Worm (Caenorhabditis elegans): ENCODE measurements around the gene F27D9.2.

F27D9.2 gene

DNA sequence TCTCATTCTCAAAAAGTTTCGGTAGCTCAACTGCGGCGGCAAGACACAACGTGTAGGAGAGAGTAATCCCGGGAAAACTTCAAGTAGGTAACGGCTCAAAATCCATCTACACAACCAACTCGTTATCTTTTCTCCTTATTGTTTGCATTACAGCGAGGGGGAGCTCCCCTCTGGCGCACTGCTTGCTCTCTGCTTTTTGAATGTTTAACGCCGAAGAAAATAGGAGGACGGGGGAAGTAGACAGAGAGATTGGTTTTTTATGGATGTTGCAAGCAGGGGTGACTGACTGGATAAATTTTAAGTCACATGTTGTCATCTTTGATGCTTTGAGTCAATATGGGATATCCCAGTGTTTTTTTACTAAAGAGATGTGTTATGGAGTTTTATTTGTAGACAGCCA, 16.8 kb downstream of the F27D9.2 start:
- TF ChIP-seq flt-1 (GFP tag; IDR thresholded peaks at IDR 0.05) (no peak), T22C8.4 (GFP tag; IDR thresholded peaks at IDR 0.05) (no peak), tab-1 (GFP tag; IDR thresholded peaks at IDR 0.05) (no peak), ztf-23 (GFP tag; IDR thresholded peaks at IDR 0.05) (no peak), ztf-29 (GFP tag; IDR thresholded peaks at IDR 0.05) (no peak), cog-1 (tag; optimal IDR thresholded peaks at IDR 0.05) (no peak), ref-1 (GFP tag; conservative IDR thresholded peaks at IDR 0.05) (no peak), klf-2 (GFP tag; conservative IDR thresholded peaks at IDR 0.05) (no peak), med-1 (GFP tag; optimal IDR thresholded peaks at IDR 0.05; ENCODE audit: insufficient read depth) (no peak)

DNA sequence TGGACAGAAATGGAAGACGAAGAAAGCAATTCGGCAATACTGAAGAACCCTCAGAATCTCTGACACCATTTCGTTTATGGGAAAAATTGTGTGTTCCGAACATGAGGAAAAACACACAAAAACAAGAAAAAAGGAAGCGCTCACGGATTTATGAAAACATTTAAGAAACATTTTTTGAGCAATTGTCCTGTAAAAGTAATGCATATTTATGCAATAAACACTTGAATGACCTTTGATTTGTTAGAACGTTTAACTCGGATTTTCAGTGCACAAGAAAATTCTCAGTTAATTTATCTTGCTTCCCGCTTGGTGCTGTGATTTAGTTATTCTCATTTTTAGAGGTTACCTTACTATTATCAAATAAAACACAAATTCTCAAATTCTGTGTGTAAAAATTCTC, 31.1 kb downstream of the F27D9.2 start:
- TF ChIP-seq klf-2 (GFP tag; conservative IDR thresholded peaks at IDR 0.05) (no peak), ztf-29 (GFP tag; IDR thresholded peaks at IDR 0.05) (no peak), tab-1 (GFP tag; IDR thresholded peaks at IDR 0.05) (no peak), med-1 (GFP tag; optimal IDR thresholded peaks at IDR 0.05; ENCODE audit: insufficient read depth) (no peak), flt-1 (GFP tag; IDR thresholded peaks at IDR 0.05) (no peak), T22C8.4 (GFP tag; IDR thresholded peaks at IDR 0.05) (no peak), cog-1 (tag; optimal IDR thresholded peaks at IDR 0.05) (no peak), ztf-23 (GFP tag; IDR thresholded peaks at IDR 0.05) (no peak), ref-1 (GFP tag; conservative IDR thresholded peaks at IDR 0.05) (no peak)

DNA sequence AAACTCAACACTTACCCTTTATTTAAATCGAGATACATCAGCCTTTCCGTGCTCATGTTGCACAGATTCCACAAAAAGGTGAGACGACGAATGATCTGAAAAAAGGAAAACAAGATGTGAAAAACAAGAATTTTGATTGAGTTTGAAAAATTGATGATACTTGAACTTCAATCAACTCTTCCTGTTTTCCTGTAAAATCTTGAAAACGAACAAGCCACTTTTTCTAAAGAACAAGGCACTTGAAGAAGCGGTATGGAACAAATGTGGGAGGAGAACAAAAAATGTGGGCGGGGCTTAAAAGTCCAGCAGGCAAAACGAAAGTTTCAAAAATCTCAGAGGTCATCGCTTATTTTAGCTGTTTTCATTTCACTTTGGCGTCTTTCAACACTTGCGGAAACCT, 34.2 kb downstream of the F27D9.2 start, which contains the start of gene kvs-1:
TSS of gene kvs-1 (minus strand) at position 101 of the 400 bp plus-strand sequence.
- TF ChIP-seq med-1 (GFP tag; optimal IDR thresholded peaks at IDR 0.05; ENCODE audit: insufficient read depth): no peak
- no peak for TF ChIP-seq ztf-29 (GFP tag; IDR thresholded peaks at IDR 0.05)
- TF ChIP-seq ztf-23 (GFP tag; IDR thresholded peaks at IDR 0.05): no peak
- no peak for TF ChIP-seq flt-1 (GFP tag; IDR thresholded peaks at IDR 0.05)
- no peak for TF ChIP-seq T22C8.4 (GFP tag; IDR thresholded peaks at IDR 0.05)
- no peak for TF ChIP-seq ref-1 (GFP tag; conservative IDR thresholded peaks at IDR 0.05)
- no peak for TF ChIP-seq klf-2 (GFP tag; conservative IDR thresholded peaks at IDR 0.05)
- TF ChIP-seq cog-1 (tag; optimal IDR thresholded peaks at IDR 0.05): no peak
- no peak for TF ChIP-seq tab-1 (GFP tag; IDR thresholded peaks at IDR 0.05)

DNA sequence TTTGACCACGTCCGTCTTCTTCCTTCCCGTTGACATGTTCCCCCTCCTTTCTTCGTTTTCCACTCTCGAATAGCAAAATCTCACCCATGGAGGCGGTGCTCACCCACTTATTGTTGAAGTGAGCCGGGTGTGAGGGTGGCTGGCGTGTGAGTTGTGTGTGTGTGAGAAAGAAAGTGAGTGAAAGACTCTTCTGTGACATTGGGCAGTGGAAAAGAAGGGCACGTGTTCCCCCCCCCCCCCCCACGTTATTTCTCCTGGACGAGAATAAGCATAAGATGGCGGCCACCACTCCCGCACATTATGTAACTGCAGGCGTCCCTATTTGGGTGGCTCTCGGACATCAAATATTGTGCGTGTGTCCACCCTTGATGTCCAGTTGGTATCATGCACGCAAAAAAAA, 37.4 kb downstream of the F27D9.2 start:
- TF ChIP-seq flt-1 (GFP tag; IDR thresholded peaks at IDR 0.05): peak; percentile 57; the same call in 1 of the 2 replicates
- TF ChIP-seq ztf-23 (GFP tag; IDR thresholded peaks at IDR 0.05): 0 out of 2 replicates have a peak, but pooled peaks have one; percentile 14
- no peak for TF ChIP-seq ref-1 (GFP tag; conservative IDR thresholded peaks at IDR 0.05)

DNA sequence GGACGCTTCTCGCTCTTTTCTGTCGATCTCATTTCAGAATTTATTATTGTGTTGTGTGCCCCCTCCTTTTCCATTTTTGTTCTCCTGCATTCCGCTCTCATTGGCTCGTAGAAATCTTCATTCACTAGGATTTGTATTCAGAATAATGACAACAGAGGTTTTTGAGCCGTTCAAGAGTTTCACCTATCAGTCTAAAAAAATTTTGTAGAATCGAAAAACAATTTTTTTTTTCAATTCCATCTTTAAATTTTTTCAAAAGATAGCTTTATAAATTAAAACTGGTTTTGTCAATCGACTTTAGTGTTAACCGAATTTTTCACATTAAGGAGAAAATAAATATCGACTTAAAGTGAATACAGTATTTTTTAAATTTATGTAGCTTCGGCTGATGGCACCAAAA, 37.9 kb downstream of the F27D9.2 start, which contains the start of gene K09F5.4:
TSS of gene K09F5.4 (minus strand) at position 101 of the 400 bp plus-strand sequence.
- TF ChIP-seq tab-1 (GFP tag; IDR thresholded peaks at IDR 0.05) (no peak), T22C8.4 (GFP tag; IDR thresholded peaks at IDR 0.05) (no peak), ztf-23 (GFP tag; IDR thresholded peaks at IDR 0.05) (no peak), ref-1 (GFP tag; conservative IDR thresholded peaks at IDR 0.05) (no peak), klf-2 (GFP tag; conservative IDR thresholded peaks at IDR 0.05) (no peak), cog-1 (tag; optimal IDR thresholded peaks at IDR 0.05) (no peak), ztf-29 (GFP tag; IDR thresholded peaks at IDR 0.05) (no peak), med-1 (GFP tag; optimal IDR thresholded peaks at IDR 0.05; ENCODE audit: insufficient read depth) (no peak), flt-1 (GFP tag; IDR thresholded peaks at IDR 0.05) (no peak)

DNA sequence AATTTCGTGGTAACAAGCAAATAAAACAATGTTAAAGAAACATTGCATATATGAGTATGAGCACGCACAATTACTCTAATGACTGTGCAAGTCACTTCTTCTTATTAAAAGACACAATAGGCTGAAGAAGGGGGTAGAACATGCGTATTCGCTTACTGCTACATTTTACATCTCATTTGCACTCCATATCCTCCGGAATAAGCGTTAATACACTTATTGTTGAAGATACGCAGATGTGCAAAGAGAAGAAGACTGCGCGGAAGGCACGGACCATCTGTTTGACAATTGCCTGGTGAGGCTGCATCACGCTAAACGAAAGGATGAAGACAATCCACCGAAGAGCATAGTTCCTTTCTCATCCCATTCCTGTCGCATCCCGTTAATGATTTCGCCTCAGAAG, 40.1 kb downstream of the F27D9.2 start:
- TF ChIP-seq cog-1 (tag; optimal IDR thresholded peaks at IDR 0.05) (peak; percentile 30), ztf-29 (GFP tag; IDR thresholded peaks at IDR 0.05) (no peak), T22C8.4 (GFP tag; IDR thresholded peaks at IDR 0.05) (no peak), flt-1 (GFP tag; IDR thresholded peaks at IDR 0.05) (peak; percentile 46; the same call in 1 of the 2 replicates)

DNA sequence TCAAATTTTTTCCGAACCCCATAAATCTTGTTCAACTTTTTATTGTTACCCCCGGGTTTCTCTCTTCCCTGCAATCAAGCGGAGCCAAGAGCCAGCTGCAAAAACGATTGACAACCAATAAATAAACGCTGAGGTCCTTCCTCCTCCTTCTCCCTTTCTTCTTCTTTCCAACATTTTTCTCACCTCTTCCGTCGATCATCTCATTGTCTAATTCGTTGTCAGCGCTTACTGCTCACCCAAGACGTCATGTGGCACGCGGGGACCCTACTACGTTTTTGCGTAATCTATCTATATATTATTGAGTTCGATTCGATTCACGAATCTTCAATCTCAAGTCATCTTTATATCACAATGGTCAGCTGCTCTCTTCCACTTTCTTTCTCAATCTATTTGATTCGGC, 42.7 kb downstream of the F27D9.2 start:
- TF ChIP-seq tab-1 (GFP tag; IDR thresholded peaks at IDR 0.05) (no peak), klf-2 (GFP tag; conservative IDR thresholded peaks at IDR 0.05) (no peak), flt-1 (GFP tag; IDR thresholded peaks at IDR 0.05) (no peak), cog-1 (tag; optimal IDR thresholded peaks at IDR 0.05) (no peak), med-1 (GFP tag; optimal IDR thresholded peaks at IDR 0.05; ENCODE audit: insufficient read depth) (no peak), ztf-29 (GFP tag; IDR thresholded peaks at IDR 0.05) (no peak), ztf-23 (GFP tag; IDR thresholded peaks at IDR 0.05) (no peak), T22C8.4 (GFP tag; IDR thresholded peaks at IDR 0.05) (no peak), ref-1 (GFP tag; conservative IDR thresholded peaks at IDR 0.05) (no peak)

DNA sequence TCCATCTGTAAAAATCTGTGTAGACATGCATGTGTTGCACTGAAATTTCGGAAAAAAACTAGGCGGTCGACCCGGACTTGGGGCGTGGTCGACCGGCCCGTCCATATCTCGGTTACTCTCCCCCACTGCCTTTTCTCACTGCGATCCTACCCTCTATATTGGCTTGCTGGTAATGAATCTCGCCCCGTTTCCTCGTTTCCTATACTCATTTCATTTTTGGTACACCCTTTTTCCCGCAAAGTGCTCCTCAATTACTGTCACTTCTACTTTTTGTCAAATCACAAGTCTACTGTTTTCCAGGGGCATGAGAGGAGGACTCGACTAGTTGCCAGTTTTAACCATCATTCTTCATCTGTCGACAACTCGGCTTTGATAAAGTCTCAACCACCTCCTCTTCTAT, 46.2 kb downstream of the F27D9.2 start, which contains the start of gene K09F5.6:
TSS of gene K09F5.6 (plus strand) at position 301 of the 400 bp plus-strand sequence.
- TF ChIP-seq T22C8.4 (GFP tag; IDR thresholded peaks at IDR 0.05) (no peak), klf-2 (GFP tag; conservative IDR thresholded peaks at IDR 0.05) (no peak), med-1 (GFP tag; optimal IDR thresholded peaks at IDR 0.05; ENCODE audit: insufficient read depth) (no peak), tab-1 (GFP tag; IDR thresholded peaks at IDR 0.05) (no peak), flt-1 (GFP tag; IDR thresholded peaks at IDR 0.05) (no peak), ztf-23 (GFP tag; IDR thresholded peaks at IDR 0.05) (no peak), ztf-29 (GFP tag; IDR thresholded peaks at IDR 0.05) (no peak), ref-1 (GFP tag; conservative IDR thresholded peaks at IDR 0.05) (no peak), cog-1 (tag; optimal IDR thresholded peaks at IDR 0.05) (no peak)

DNA sequence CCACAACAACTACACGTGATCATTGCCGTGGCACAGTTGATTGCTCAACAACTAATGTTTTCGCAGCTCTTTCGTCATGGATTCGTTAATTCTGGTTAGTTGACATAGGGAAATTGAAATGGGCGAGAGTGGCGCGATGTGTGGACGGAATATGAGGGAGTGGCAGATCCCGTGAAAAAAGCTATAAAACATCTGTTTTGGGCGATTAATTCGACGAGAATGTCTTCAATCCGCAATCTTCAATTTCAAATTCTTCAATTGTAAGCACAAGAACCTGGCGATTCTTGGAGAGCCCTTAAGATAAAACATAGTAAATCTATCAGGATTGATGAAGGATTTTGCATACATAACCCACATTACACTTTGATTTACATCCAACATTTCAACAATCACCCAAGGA, 47.8 kb downstream of the F27D9.2 start:
- TF ChIP-seq T22C8.4 (GFP tag; IDR thresholded peaks at IDR 0.05): no peak
- TF ChIP-seq ztf-23 (GFP tag; IDR thresholded peaks at IDR 0.05): no peak
- no peak for TF ChIP-seq klf-2 (GFP tag; conservative IDR thresholded peaks at IDR 0.05)
- no peak for TF ChIP-seq flt-1 (GFP tag; IDR thresholded peaks at IDR 0.05)
- no peak for TF ChIP-seq ref-1 (GFP tag; conservative IDR thresholded peaks at IDR 0.05)
- no peak for TF ChIP-seq ztf-29 (GFP tag; IDR thresholded peaks at IDR 0.05)
- no peak for TF ChIP-seq cog-1 (tag; optimal IDR thresholded peaks at IDR 0.05)
- TF ChIP-seq med-1 (GFP tag; optimal IDR thresholded peaks at IDR 0.05; ENCODE audit: insufficient read depth): no peak
- no peak for TF ChIP-seq tab-1 (GFP tag; IDR thresholded peaks at IDR 0.05)

DNA sequence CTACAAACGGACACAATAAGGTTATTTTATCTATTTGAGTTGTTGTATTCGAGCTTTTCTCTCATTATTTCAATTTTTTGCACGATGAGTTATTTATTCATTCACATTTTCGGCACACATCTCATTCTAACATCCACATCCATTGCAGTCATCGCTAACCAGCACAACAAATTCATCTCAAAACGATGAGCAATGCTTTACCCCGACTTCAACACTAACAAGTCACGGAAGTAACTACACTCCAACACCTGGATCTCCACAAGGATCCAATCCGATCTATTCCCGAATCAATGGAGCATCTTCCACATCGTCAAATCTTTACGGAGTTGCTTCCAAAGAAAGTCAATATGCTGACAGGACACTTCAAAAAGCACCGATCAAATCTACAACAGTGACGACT, 51.3 kb downstream of the F27D9.2 start:
- no peak for TF ChIP-seq tab-1 (GFP tag; IDR thresholded peaks at IDR 0.05)
- TF ChIP-seq ref-1 (GFP tag; conservative IDR thresholded peaks at IDR 0.05): no peak
- no peak for TF ChIP-seq T22C8.4 (GFP tag; IDR thresholded peaks at IDR 0.05)
- no peak for TF ChIP-seq flt-1 (GFP tag; IDR thresholded peaks at IDR 0.05)
- TF ChIP-seq cog-1 (tag; optimal IDR thresholded peaks at IDR 0.05): no peak
- no peak for TF ChIP-seq klf-2 (GFP tag; conservative IDR thresholded peaks at IDR 0.05)
- TF ChIP-seq ztf-23 (GFP tag; IDR thresholded peaks at IDR 0.05): no peak
- TF ChIP-seq med-1 (GFP tag; optimal IDR thresholded peaks at IDR 0.05; ENCODE audit: insufficient read depth): no peak
- TF ChIP-seq ztf-29 (GFP tag; IDR thresholded peaks at IDR 0.05): no peak

Measured in whole organism, midembryonic.